Worm (Caenorhabditis elegans): Measurements from ENCODE around the gene col-144.

DNA sequence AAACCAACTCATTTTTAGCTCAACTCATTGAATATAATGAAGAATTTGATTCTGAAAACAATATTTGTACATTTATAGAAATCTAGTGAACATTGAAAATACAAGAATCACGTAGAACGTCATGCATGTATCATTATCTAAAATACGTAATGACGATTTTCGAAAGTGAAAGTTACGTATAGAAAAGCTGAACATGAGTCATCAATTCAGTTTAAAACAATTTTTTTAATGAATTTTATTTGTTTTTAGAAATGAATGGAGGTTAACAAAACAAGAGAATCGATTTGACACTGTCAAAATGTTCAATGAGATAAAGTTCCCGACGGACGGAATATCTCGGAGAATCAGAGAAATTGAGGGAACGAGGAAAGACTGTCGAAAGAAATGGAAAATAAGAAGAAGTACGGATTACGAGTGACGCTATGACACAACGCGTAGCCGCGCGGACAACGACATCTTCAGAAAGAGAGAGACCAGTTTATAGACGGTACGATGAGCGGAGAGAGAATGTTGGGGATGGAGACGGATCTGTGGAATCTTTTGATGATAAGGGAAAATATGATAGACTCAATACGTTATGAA is 21.3 kb upstream of the col-144 start, which contains the start of gene ptr-1:
- TF ChIP-seq blmp-1 (tag; optimal IDR thresholded peaks at IDR 0.05) (peak; percentile 95), fkh-10 (GFP tag; optimal IDR thresholded peaks at IDR 0.05) (no peak), snpc-4 (tag; optimal IDR thresholded peaks at IDR 0.05) (no peak), fos-1 (tag; optimal IDR thresholded peaks at IDR 0.05) (no peak), dpl-1 (GFP tag; optimal IDR thresholded peaks at IDR 0.05) (no peak), lin-39 (tag; optimal IDR thresholded peaks at IDR 0.05) (no peak), sox-4 (tag; optimal IDR thresholded peaks at IDR 0.05) (no peak), C04F5.9 (tag; optimal IDR thresholded peaks at IDR 0.05) (no peak)

All from whole organism, L1 larva.